Worm (Caenorhabditis elegans): ENCODE data around the gene F59A7.5.

Gene F59A7.5

ce11 chrV:2027787-2028186, 5.3 kb downstream of the F59A7.5 start, which contains the start of gene srab-13:
Gene srab-13, minus strand, starts transcription at chrV:2027887.
- TF ChIP-seq unc-39 (tag; optimal IDR thresholded peaks at IDR 0.05) (no peak), lin-13 (tag; optimal IDR thresholded peaks at IDR 0.05) (no peak), mab-5 (tag; optimal IDR thresholded peaks at IDR 0.05) (no peak), ztf-11 (tag; optimal IDR thresholded peaks at IDR 0.05) (no peak), ceh-43 (GFP tag; optimal IDR thresholded peaks at IDR 0.05) (no peak), nhr-76 (tag; optimal IDR thresholded peaks at IDR 0.05) (no peak), tbx-8 (GFP tag; optimal IDR thresholded peaks at IDR 0.05) (no peak), cnd-1 (tag; optimal IDR thresholded peaks at IDR 0.05) (no peak), flh-1 (GFP tag; optimal IDR thresholded peaks at IDR 0.05) (no peak), nhr-12 (tag; optimal IDR thresholded peaks at IDR 0.05) (no peak), elt-3 (tag; optimal IDR thresholded peaks at IDR 0.05) (no peak), ham-2 (GFP tag; optimal IDR thresholded peaks at IDR 0.05) (no peak), bed-3 (GFP tag; optimal IDR thresholded peaks at IDR 0.05) (no peak), mls-2 (tag; optimal IDR thresholded peaks at IDR 0.05) (no peak), ces-1 (GFP tag; optimal IDR thresholded peaks at IDR 0.05) (no peak)

ce11 chrV:2029877-2030276, 7.4 kb downstream of the F59A7.5 start, which contains the start of gene F59A7.12:
Gene F59A7.12, plus strand, starts transcription at chrV:2030177.
- no peak for TF ChIP-seq ceh-83 (GFP tag; optimal IDR thresholded peaks at IDR 0.05)
- TF ChIP-seq mep-1 (tag; optimal IDR thresholded peaks at IDR 0.05), result no peak
- no peak for TF ChIP-seq nhr-2 (tag; optimal IDR thresholded peaks at IDR 0.05)
- no peak for TF ChIP-seq ces-1 (GFP tag; optimal IDR thresholded peaks at IDR 0.05)
- no peak for TF ChIP-seq mls-2 (tag; optimal IDR thresholded peaks at IDR 0.05)
- no peak for TF ChIP-seq lin-32 (GFP tag; optimal IDR thresholded peaks at IDR 0.05)
- TF ChIP-seq unc-120 (tag; optimal IDR thresholded peaks at IDR 0.05; ENCODE audit: poor library complexity, severe bottlenecking), result no peak
- TF ChIP-seq drap-1 (GFP tag; optimal IDR thresholded peaks at IDR 0.05), result no peak
- TF ChIP-seq hlh-1 (tag; optimal IDR thresholded peaks at IDR 0.05), result no peak
- no peak for TF ChIP-seq nhr-76 (tag; optimal IDR thresholded peaks at IDR 0.05)
- no peak for TF ChIP-seq nhr-237 (tag; optimal IDR thresholded peaks at IDR 0.05)
- no peak for TF ChIP-seq ztf-11 (tag; optimal IDR thresholded peaks at IDR 0.05)
- TF ChIP-seq ham-2 (GFP tag; optimal IDR thresholded peaks at IDR 0.05), result no peak

ce11 chrV:2030661-2031060, 8.2 kb downstream of the F59A7.5 start:
- no peak for TF ChIP-seq unc-120 (tag; optimal IDR thresholded peaks at IDR 0.05; ENCODE audit: poor library complexity, severe bottlenecking)

- TF ChIP-seq M03D4.4 (tag; optimal IDR thresholded peaks at IDR 0.05) (no peak), ces-1 (GFP tag; optimal IDR thresholded peaks at IDR 0.05) (no peak), lsy-2 (tag; optimal IDR thresholded peaks at IDR 0.05) (no peak), hlh-1 (tag; optimal IDR thresholded peaks at IDR 0.05) (no peak), elt-3 (tag; optimal IDR thresholded peaks at IDR 0.05) (no peak), unc-120 (tag; optimal IDR thresholded peaks at IDR 0.05; ENCODE audit: poor library complexity, severe bottlenecking) (no peak)
Measured at ce11 chrV:2031454-2031853, 9.0 kb downstream of the F59A7.5 start, which contains the start of gene hil-6. Gene hil-6, minus strand, starts transcription at chrV:2031554.

- TF ChIP-seq sem-2 (GFP tag; optimal IDR thresholded peaks at IDR 0.05), result no peak
- no peak for TF ChIP-seq hlh-1 (tag; optimal IDR thresholded peaks at IDR 0.05)
- no peak for TF ChIP-seq ztf-11 (tag; optimal IDR thresholded peaks at IDR 0.05)
- no peak for TF ChIP-seq drap-1 (GFP tag; optimal IDR thresholded peaks at IDR 0.05)
- TF ChIP-seq lin-13 (tag; optimal IDR thresholded peaks at IDR 0.05), result no peak
- TF ChIP-seq sptf-1 (tag; optimal IDR thresholded peaks at IDR 0.05), result no peak
Measured at ce11 chrV:2035545-2035944, 13.1 kb downstream of the F59A7.5 start, which contains the start of gene srab-23. Gene srab-23, minus strand, starts transcription at chrV:2035645.

ce11 chrV:2045956-2046355, 23.5 kb downstream of the F59A7.5 start, which contains the start of gene Y40B10A.5:
Gene Y40B10A.5, minus strand, starts transcription at chrV:2046056.
- TF ChIP-seq ham-2 (GFP tag; optimal IDR thresholded peaks at IDR 0.05) (no peak), sptf-1 (tag; optimal IDR thresholded peaks at IDR 0.05) (no peak), elt-3 (tag; optimal IDR thresholded peaks at IDR 0.05) (no peak), M03D4.4 (tag; optimal IDR thresholded peaks at IDR 0.05) (no peak), tbx-8 (GFP tag; optimal IDR thresholded peaks at IDR 0.05) (no peak), unc-39 (tag; optimal IDR thresholded peaks at IDR 0.05) (no peak), lin-32 (GFP tag; optimal IDR thresholded peaks at IDR 0.05) (no peak), bed-3 (GFP tag; optimal IDR thresholded peaks at IDR 0.05) (no peak), nhr-12 (tag; optimal IDR thresholded peaks at IDR 0.05) (no peak), pha-4 (tag; optimal IDR thresholded peaks at IDR 0.05) (no peak), ceh-43 (GFP tag; optimal IDR thresholded peaks at IDR 0.05) (no peak)
